Fruit fly (Drosophila melanogaster) whole organism, adult: ENCODE results near the gene Or94a.

Source experiments
- CG11617 ChIP-seq: fragments of 200-800 bp; sonication (Bioruptor generic); optimal IDR thresholded peaks from 2 replicates; lab custom pipeline; 2017; ENCODE audit warnings: mild to moderate bottlenecking, missing biosample characterization, missing genetic modification reagents, missing genetic modification characterization
- CG12768 ChIP-seq: fragments of 200-800 bp; sonication (Bioruptor generic); optimal IDR thresholded peaks from 2 replicates; lab custom pipeline; 2017; ENCODE audit warnings: missing biosample characterization, missing genetic modification characterization, mild to moderate bottlenecking, moderate library complexity, missing genetic modification reagents
- CG7045 ChIP-seq: fragments of 200-800 bp; sonication (Bioruptor generic); optimal IDR thresholded peaks from 2 replicates; lab custom pipeline; 2017; ENCODE audit warnings: missing biosample characterization, mild to moderate bottlenecking, missing genetic modification characterization
- Hr96 ChIP-seq: fragments of 200-800 bp; sonication (Bioruptor generic); optimal IDR thresholded peaks from 2 replicates; lab custom pipeline; 2016; ENCODE audit warnings: missing biosample characterization, missing genetic modification characterization
- kay ChIP-seq: fragments of 200-800 bp; sonication (Bioruptor generic); peaks from one replicate; lab custom pipeline; 2016; ENCODE audit warnings: missing biosample characterization, missing genetic modification characterization, borderline replicate concordance
- tj ChIP-seq: fragments of 200-800 bp; sonication (Bioruptor generic); optimal IDR thresholded peaks from 3 replicates; lab custom pipeline; 2017; ENCODE audit warnings: missing biosample characterization, mild to moderate bottlenecking, missing genetic modification characterization, moderate library complexity
- toe ChIP-seq: fragments of 200-800 bp; sonication (Bioruptor generic); optimal IDR thresholded peaks from 2 replicates; lab custom pipeline; 2016; ENCODE audit warnings: missing biosample characterization, missing genetic modification characterization

- no peak for TF ChIP-seq CG12768 (GFP tag; lab: Kevin White, UChicago)
- no peak for TF ChIP-seq CG11617 (GFP tag; lab: Kevin White, UChicago)
- no peak for TF ChIP-seq CG7045 (GFP tag; lab: Kevin White, UChicago)
- TF ChIP-seq kay (GFP tag; lab: Kevin White, UChicago), result no peak
- TF ChIP-seq toe (GFP tag; lab: Kevin White, UChicago), result no peak
- no peak for TF ChIP-seq tj (GFP tag; lab: Kevin White, UChicago)
- no peak for TF ChIP-seq Hr96 (GFP tag; lab: Kevin White, UChicago)
Observed at dm6 chr3R:22965220-22965619, 21.9 kb upstream of the Or94a start.
